Worm (Caenorhabditis elegans) whole organism, early embryonic: ENCODE data around the gene C30G7.5.

ENCODE experiments used
- B0310.2 ChIP-seq: sonication (generic microtip); optimal IDR thresholded peaks from 2 replicates; lab custom pipeline; 2016; ENCODE audit warnings: mild to moderate bottlenecking, missing genetic modification characterization, missing compliant biosample characterization
- F13C5.2 ChIP-seq: sonication (generic microtip); optimal IDR thresholded peaks from 2 replicates; lab custom pipeline; 2017; ENCODE audit warnings: mild to moderate bottlenecking, missing genetic modification characterization, inconsistent platforms, missing compliant biosample characterization
- aly-1 ChIP-seq: sonication (generic microtip); optimal IDR thresholded peaks from 2 replicates; lab custom pipeline; 2016; ENCODE audit warnings: missing genetic modification characterization, missing compliant biosample characterization
- ama-1 ChIP-seq: fragments of 150-350 bp; optimal IDR thresholded peaks from 2 replicates; lab custom pipeline; 2014
- ceh-13 ChIP-seq: fragments of 200-800 bp; sonication (Bioruptor generic); optimal IDR thresholded peaks from 2 replicates; lab custom pipeline; 2018; ENCODE audit warnings: mild to moderate bottlenecking, missing genetic modification characterization, missing compliant biosample characterization
- ceh-36 ChIP-seq: sonication (generic microtip); optimal IDR thresholded peaks from 2 replicates; lab custom pipeline; 2016; ENCODE audit warnings: missing genetic modification characterization, inconsistent platforms, missing compliant biosample characterization
- ets-7 ChIP-seq: sonication (generic microtip); optimal IDR thresholded peaks from 2 replicates; lab custom pipeline; 2016; ENCODE audit warnings: missing genotype, missing genetic modification characterization, missing compliant biosample characterization
- flt-1 ChIP-seq: fragments of 200-800 bp; sonication (Bioruptor generic); IDR thresholded peaks from 2 replicates; pipeline ENCODE4 v1.3.6; 2022; ENCODE audit warnings: missing genetic modification characterization, missing compliant biosample characterization
- hmg-4 ChIP-seq: fragments of 200-800 bp; sonication (Bioruptor generic); optimal IDR thresholded peaks from 2 replicates; lab custom pipeline; 2018; ENCODE audit warnings: mild to moderate bottlenecking, missing genetic modification characterization, missing compliant biosample characterization
- hnd-1 ChIP-seq: sonication (generic microtip); optimal IDR thresholded peaks from 2 replicates; lab custom pipeline; 2016; ENCODE audit warnings: missing genetic modification characterization, missing compliant biosample characterization
- pes-1 ChIP-seq: fragments of 200-800 bp; sonication (Bioruptor generic); IDR thresholded peaks from 2 replicates; pipeline ENCODE4 v1.3.6; 2022; ENCODE audit warnings: missing genetic modification reagents, missing genetic modification characterization, missing compliant biosample characterization
- scrt-1 ChIP-seq: fragments of 200-800 bp; sonication (Bioruptor generic); IDR thresholded peaks from 2 replicates; pipeline ENCODE4 v1.3.6; 2022; ENCODE audit warnings: missing genetic modification characterization, missing compliant biosample characterization
- tbx-37 ChIP-seq: fragments of 200-800 bp; sonication (Bioruptor generic); conservative IDR thresholded peaks from 2 replicates; pipeline ENCODE4 v1.3.6; 2022; ENCODE audit warnings: missing genetic modification reagents, missing genetic modification characterization, missing compliant biosample characterization
- tra-4 ChIP-seq: sonication (generic microtip); optimal IDR thresholded peaks from 2 replicates; lab custom pipeline; 2017; ENCODE audit warnings: missing genetic modification characterization, missing compliant biosample characterization

ce11 chrV:14978205-14978751, 23.7 kb upstream of the C30G7.5 start, which contains the start of the genes grd-12 and F02D8.1:
- TF ChIP-seq ama-1 (lab: Kevin White, UChicago) (no peak), pes-1 (GFP tag; lab: Robert Waterston, UW) (no peak), ceh-36 (no peak), ceh-13 (GFP tag; lab: Kevin White, UChicago) (no peak), tbx-37 (GFP tag; lab: Robert Waterston, UW) (no peak), B0310.2 (tag; lab: Kevin White, UChicago) (no peak), hnd-1 (no peak), flt-1 (GFP tag; lab: Robert Waterston, UW) (no peak), tra-4 (no peak), hmg-4 (GFP tag; lab: Kevin White, UChicago) (no peak), F13C5.2 (no peak), ets-7 (tag; lab: Kevin White, UChicago) (no peak), aly-1 (tag; lab: Kevin White, UChicago) (no peak), scrt-1 (GFP tag; lab: Robert Waterston, UW) (no peak)
